Worm (Caenorhabditis elegans) whole organism, young adult: ENCODE measurements around the gene ify-1.

Experiments used
- B0035.1 ChIP-seq: sonication (generic microtip); optimal IDR thresholded peaks from 2 replicates; lab custom pipeline; 2016; ENCODE audit warnings: missing genetic modification characterization, mild to moderate bottlenecking, missing compliant biosample characterization, missing genotype, missing genetic modification reagents
- B0261.1 ChIP-seq: sonication (generic microtip); optimal IDR thresholded peaks from 2 replicates; lab custom pipeline; 2016; ENCODE audit warnings: mild to moderate bottlenecking, missing genetic modification characterization, moderate library complexity, missing compliant biosample characterization
- C17E4.6 ChIP-seq: fragments of 200-800 bp; sonication (Bioruptor generic); IDR thresholded peaks from 2 replicates; pipeline ENCODE4 v1.3.6; 2022; ENCODE audit warnings: missing genetic modification reagents, missing genetic modification characterization, missing compliant biosample characterization
- F10E7.11 ChIP-seq: sonication (generic microtip); optimal IDR thresholded peaks from 2 replicates; lab custom pipeline; 2017; ENCODE audit warnings: mild to moderate bottlenecking, missing genetic modification characterization, moderate library complexity, missing compliant biosample characterization
- F52B5.7 ChIP-seq: sonication (generic microtip); optimal IDR thresholded peaks from 2 replicates; lab custom pipeline; 2016; ENCODE audit warnings: mild to moderate bottlenecking, missing genetic modification characterization, missing compliant biosample characterization
- F57A8.1 ChIP-seq: fragments of 200-800 bp; sonication (Bioruptor generic); optimal IDR thresholded peaks from 2 replicates; lab custom pipeline; 2018; ENCODE audit warnings: mild to moderate bottlenecking, missing genetic modification characterization, moderate library complexity, missing compliant biosample characterization
- K12H6.12 ChIP-seq: fragments of 200-800 bp; sonication (Bioruptor generic); optimal IDR thresholded peaks from 2 replicates; lab custom pipeline; 2018; ENCODE audit warnings: mild to moderate bottlenecking, missing genetic modification characterization, missing compliant biosample characterization
- Y56A3A.18 ChIP-seq: fragments of 200-800 bp; sonication (Bioruptor generic); IDR thresholded peaks from 2 replicates; pipeline ENCODE4 v1.3.6; 2022; ENCODE audit warnings: missing genetic modification reagents, missing genetic modification characterization, missing compliant biosample characterization
- Y95B8A.8 ChIP-seq: fragments of 200-800 bp; sonication (Bioruptor generic); IDR thresholded peaks from 2 replicates; pipeline ENCODE4 v1.3.6; 2022; ENCODE audit warnings: missing genetic modification reagents, missing genetic modification characterization, missing compliant biosample characterization
- akir-1 ChIP-seq: fragments of 200-800 bp; sonication (Bioruptor generic); optimal IDR thresholded peaks from 2 replicates; lab custom pipeline; 2018; ENCODE audit warnings: mild to moderate bottlenecking, missing genetic modification characterization, moderate library complexity, missing compliant biosample characterization
- bed-2 ChIP-seq: fragments of 200-800 bp; sonication (Bioruptor generic); IDR thresholded peaks from 2 replicates; pipeline ENCODE4 v1.3.6; 2022; ENCODE audit warnings: missing genetic modification reagents, missing genetic modification characterization, missing compliant biosample characterization
- cebp-1 ChIP-seq, 2 experiments: fragments of 200-800 bp in 1 of 2; sonication (Bioruptor generic) in 1 of 2; sonication (generic microtip) in 1 of 2; IDR thresholded peaks in 1 of 2; optimal IDR thresholded peaks in 1 of 2; 2 replicates each; pipeline versions ENCODE4 v1.3.6 to Lab custom; 2017 to 2022; ENCODE audit warnings: missing compliant biosample characterization in 2 of 2, missing genetic modification characterization in 2 of 2, mild to moderate bottlenecking in 1 of 2, missing genetic modification reagents in 1 of 2, moderate library complexity in 1 of 2
- ceh-100 ChIP-seq: fragments of 200-800 bp; sonication (Bioruptor generic); IDR thresholded peaks from 2 replicates; pipeline ENCODE4 v1.3.6; 2022; ENCODE audit warnings: missing genetic modification reagents, missing genetic modification characterization, missing compliant biosample characterization
- ceh-27 ChIP-seq: fragments of 200-800 bp; sonication (Bioruptor generic); optimal IDR thresholded peaks from 2 replicates; lab custom pipeline; 2018; ENCODE audit warnings: mild to moderate bottlenecking, missing genetic modification characterization, moderate library complexity, missing compliant biosample characterization
- ceh-40 ChIP-seq: fragments of 200-800 bp; sonication (Bioruptor generic); IDR thresholded peaks from 2 replicates; pipeline ENCODE4 v1.3.6; 2022; ENCODE audit warnings: missing genetic modification characterization, missing compliant biosample characterization
- ceh-58 ChIP-seq: fragments of 200-800 bp; sonication (Bioruptor generic); IDR thresholded peaks from 2 replicates; pipeline ENCODE4 v1.3.6; 2022; ENCODE audit warnings: missing genetic modification characterization, missing compliant biosample characterization
- ceh-79 ChIP-seq: sonication (generic microtip); optimal IDR thresholded peaks from 2 replicates; lab custom pipeline; 2017; ENCODE audit warnings: mild to moderate bottlenecking, missing genetic modification characterization, missing compliant biosample characterization
- die-1 ChIP-seq: sonication (generic microtip); optimal IDR thresholded peaks from 2 replicates; lab custom pipeline; 2016; ENCODE audit warnings: missing genotype, mild to moderate bottlenecking, missing genetic modification characterization, missing compliant biosample characterization
- efl-1 ChIP-seq: fragments of 150-350 bp; optimal IDR thresholded peaks from 2 replicates; lab custom pipeline; 2014; ENCODE audit warnings: missing biosample characterization, missing genetic modification reagents, missing genetic modification characterization
- fkh-3 ChIP-seq: sonication (generic microtip); optimal IDR thresholded peaks from 2 replicates; lab custom pipeline; 2016; ENCODE audit warnings: mild to moderate bottlenecking, missing genetic modification characterization, missing compliant biosample characterization
- gei-17 ChIP-seq: fragments of 200-800 bp; sonication (Bioruptor generic); optimal IDR thresholded peaks from 2 replicates; lab custom pipeline; 2018; ENCODE audit warnings: mild to moderate bottlenecking, missing genetic modification characterization, missing compliant biosample characterization
- lag-1 ChIP-seq: fragments of 200-800 bp; sonication (Bioruptor generic); IDR thresholded peaks from 2 replicates; pipeline ENCODE4 v1.3.6; 2022; ENCODE audit warnings: missing genetic modification reagents, missing genetic modification characterization, missing compliant biosample characterization
- let-607 ChIP-seq, 2 experiments: fragments of 200-800 bp in 1 of 2; sonication (Bioruptor generic) in 1 of 2; sonication (generic microtip) in 1 of 2; optimal IDR thresholded peaks; 2 replicates each; lab custom pipeline; 2016 to 2018; ENCODE audit warnings: mild to moderate bottlenecking in 2 of 2, missing compliant biosample characterization in 2 of 2, missing genetic modification characterization in 2 of 2, moderate library complexity in 2 of 2, missing genotype in 1 of 2
- lin-54 ChIP-seq: fragments of 200-800 bp; sonication (Bioruptor generic); optimal IDR thresholded peaks from 2 replicates; lab custom pipeline; 2018; ENCODE audit warnings: mild to moderate bottlenecking, missing genetic modification characterization, missing compliant biosample characterization
- lsl-1 ChIP-seq: fragments of 200-800 bp; sonication (Bioruptor generic); optimal IDR thresholded peaks from 2 replicates; lab custom pipeline; 2018; ENCODE audit warnings: mild to moderate bottlenecking, missing genetic modification characterization, moderate library complexity, missing compliant biosample characterization
- lsy-27 ChIP-seq: sonication (generic microtip); optimal IDR thresholded peaks from 2 replicates; lab custom pipeline; 2017; ENCODE audit warnings: missing genetic modification characterization, mild to moderate bottlenecking, missing compliant biosample characterization, antibody characterized with exemption, missing genotype, borderline replicate concordance; ENCODE audit not compliant: insufficient read depth
- madf-10 ChIP-seq: sonication (generic microtip); optimal IDR thresholded peaks from 2 replicates; lab custom pipeline; 2016; ENCODE audit warnings: mild to moderate bottlenecking, missing genetic modification characterization, missing compliant biosample characterization
- madf-3 ChIP-seq: fragments of 200-800 bp; sonication (Bioruptor generic); IDR thresholded peaks from 2 replicates; pipeline ENCODE4 v1.3.6; 2022; ENCODE audit warnings: missing genetic modification reagents, missing genetic modification characterization, missing compliant biosample characterization
- mcd-1 ChIP-seq: fragments of 200-800 bp; sonication (Bioruptor generic); IDR thresholded peaks from 2 replicates; pipeline ENCODE4 v1.3.6; 2022; ENCODE audit warnings: missing genetic modification reagents, missing genetic modification characterization, missing compliant biosample characterization
- mel-28 ChIP-seq: sonication (generic microtip); optimal IDR thresholded peaks from 2 replicates; lab custom pipeline; 2016; ENCODE audit warnings: borderline replicate concordance, mild to moderate bottlenecking, missing genetic modification characterization, missing compliant biosample characterization
- nhr-179 ChIP-seq: sonication (generic microtip); optimal IDR thresholded peaks from 2 replicates; lab custom pipeline; 2016; ENCODE audit warnings: mild to moderate bottlenecking, missing genetic modification characterization, missing compliant biosample characterization
- nhr-80 ChIP-seq: sonication (generic microtip); optimal IDR thresholded peaks from 2 replicates; lab custom pipeline; 2016; ENCODE audit warnings: missing genetic modification characterization, missing compliant biosample characterization
- nhr-90 ChIP-seq: sonication (generic microtip); optimal IDR thresholded peaks from 2 replicates; lab custom pipeline; 2016; ENCODE audit warnings: missing genotype, mild to moderate bottlenecking, missing genetic modification characterization, missing compliant biosample characterization
- rcor-1 ChIP-seq: fragments of 200-800 bp; sonication (Bioruptor generic); IDR thresholded peaks from 2 replicates; pipeline ENCODE4 v1.3.6; 2022; ENCODE audit warnings: missing genetic modification reagents, missing genetic modification characterization, missing compliant biosample characterization
- rec-8 ChIP-seq, 2 experiments: sonication (generic microtip); optimal IDR thresholded peaks; 2 replicates each; lab custom pipeline; 2016; ENCODE audit warnings: mild to moderate bottlenecking in 2 of 2, missing genetic modification characterization in 2 of 2, missing genetic modification reagents in 2 of 2, missing genotype in 2 of 2, missing biosample characterization in 1 of 2, missing compliant biosample characterization in 1 of 2, moderate library complexity in 1 of 2
- sdz-38 ChIP-seq: sonication (generic microtip); optimal IDR thresholded peaks from 2 replicates; lab custom pipeline; 2016; ENCODE audit warnings: missing genotype, missing genetic modification characterization, missing compliant biosample characterization
- sea-2 ChIP-seq: fragments of 200-800 bp; sonication (Bioruptor generic); IDR thresholded peaks from 2 replicates; pipeline ENCODE4 v1.3.6; 2022; ENCODE audit warnings: missing genetic modification characterization, missing compliant biosample characterization
- snpc-1.1 ChIP-seq: sonication (generic microtip); optimal IDR thresholded peaks from 2 replicates; lab custom pipeline; 2017; ENCODE audit warnings: missing genetic modification characterization, mild to moderate bottlenecking, missing compliant biosample characterization, antibody characterized with exemption, moderate library complexity, missing genotype, missing genetic modification reagents; ENCODE audit not compliant: insufficient read depth
- snpc-3.4 ChIP-seq: sonication (generic microtip); optimal IDR thresholded peaks from 2 replicates; lab custom pipeline; 2017; ENCODE audit warnings: missing genetic modification characterization, mild to moderate bottlenecking, missing compliant biosample characterization, antibody characterized with exemption, moderate library complexity, missing genotype, missing genetic modification reagents
- snpc-4 ChIP-seq, 5 experiments: fragments of 150-350 bp in 1 of 5; sonication (generic microtip) in 4 of 5; optimal IDR thresholded peaks; 2 replicates each; lab custom pipeline; 2014 to 2018; ENCODE audit warnings: missing genetic modification characterization in 5 of 5, missing biosample characterization in 3 of 5, antibody characterized with exemption in 2 of 5, mild to moderate bottlenecking in 2 of 5, missing compliant biosample characterization in 2 of 5, missing genotype in 2 of 5, moderate library complexity in 2 of 5, missing genetic modification reagents in 1 of 5
- somi-1 ChIP-seq: fragments of 200-800 bp; sonication (Bioruptor generic); optimal IDR thresholded peaks from 2 replicates; lab custom pipeline; 2018; ENCODE audit warnings: mild to moderate bottlenecking, missing genetic modification characterization, missing compliant biosample characterization
- unc-62 ChIP-seq: fragments of 150-350 bp; optimal IDR thresholded peaks from 2 replicates; lab custom pipeline; 2014; ENCODE audit warnings: missing biosample characterization, missing genetic modification reagents, missing genetic modification characterization
- xnd-1 ChIP-seq: sonication (generic microtip); optimal IDR thresholded peaks from 2 replicates; lab custom pipeline; 2016; ENCODE audit warnings: missing genotype, missing genetic modification reagents, missing genetic modification characterization, missing compliant biosample characterization
- zfh-2 ChIP-seq: fragments of 200-800 bp; sonication (Bioruptor generic); conservative IDR thresholded peaks from 2 replicates; pipeline ENCODE4 v1.3.6; 2022; ENCODE audit warnings: missing genetic modification reagents, missing genetic modification characterization, missing compliant biosample characterization
- ztf-18 ChIP-seq: sonication (generic microtip); optimal IDR thresholded peaks from 2 replicates; lab custom pipeline; 2016; ENCODE audit warnings: missing genotype, mild to moderate bottlenecking, missing genetic modification characterization, missing compliant biosample characterization
- ztf-6 ChIP-seq: fragments of 200-800 bp; sonication (Bioruptor generic); IDR thresholded peaks from 2 replicates; pipeline ENCODE4 v1.3.6; 2022; ENCODE audit warnings: missing genetic modification reagents, missing genetic modification characterization, missing compliant biosample characterization

Gene ify-1

DNA sequence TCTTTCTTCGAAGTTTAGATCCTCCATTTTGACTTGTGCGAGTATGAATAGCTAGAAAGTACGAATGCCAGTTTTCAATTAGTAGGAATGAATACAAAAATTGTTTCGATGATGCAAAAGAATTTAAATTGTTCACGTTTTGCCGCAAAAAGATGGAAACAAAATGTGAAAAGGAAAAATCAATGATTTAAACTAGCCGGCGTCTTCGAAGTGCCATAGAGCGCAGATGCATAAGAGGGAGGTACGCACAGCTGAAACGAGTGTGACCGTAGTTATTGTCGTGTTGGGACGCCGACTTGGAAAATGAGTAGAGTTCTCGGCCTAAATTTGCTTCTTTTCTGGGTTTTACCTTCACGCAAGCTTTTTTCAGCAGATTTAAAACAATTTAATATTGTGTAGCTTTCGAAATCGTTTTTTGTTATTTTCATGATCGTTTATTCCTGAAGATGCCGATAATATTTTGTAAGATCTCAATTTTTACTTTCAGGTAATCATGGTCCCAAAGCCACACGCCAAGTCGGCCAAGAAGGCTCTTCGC, at the start of gene ify-1, which contains the start of gene rpl-22 (continued):
- peak; percentile 56 for TF ChIP-seq K12H6.12 (tag; lab: Kevin White, UChicago)
- peak; percentile 89 for TF ChIP-seq rcor-1
- peak; percentile 36 for TF ChIP-seq nhr-80 (tag; lab: Kevin White, UChicago)
- peak; percentile 77; the same call in 1 of the 2 replicates for TF ChIP-seq madf-3
- TF ChIP-seq ceh-100 = peak; percentile 90
- peak; percentile 80 for TF ChIP-seq efl-1 (GFP tag; lab: Kevin White, UChicago)
- peak; percentile 98 for TF ChIP-seq mcd-1 (GFP tag; lab: Robert Waterston, UW)
- no peak for TF ChIP-seq mel-28 (tag; lab: Kevin White, UChicago)
- no peak for TF ChIP-seq rec-8 (tag; optimal IDR thresholded peaks at IDR 0.05; lab: Kevin White, UChicago)
- peak; percentile 34 for TF ChIP-seq B0261.1
- TF ChIP-seq F52B5.7 = no peak
- TF ChIP-seq B0035.1 (tag; lab: Kevin White, UChicago) = no peak
- TF ChIP-seq snpc-3.4 = peak; percentile 81
- peak; percentile 95 for TF ChIP-seq lsl-1 (GFP tag; lab: Kevin White, UChicago)
- no peak for TF ChIP-seq fkh-3 (tag; lab: Kevin White, UChicago)
- TF ChIP-seq bed-2 (GFP tag; lab: Robert Waterston, UW) = no peak
- TF ChIP-seq sdz-38 (tag; lab: Kevin White, UChicago) = no peak
- TF ChIP-seq somi-1 (GFP tag; lab: Kevin White, UChicago) = no peak
- no peak for TF ChIP-seq unc-62
- TF ChIP-seq xnd-1 (tag; lab: Kevin White, UChicago) = peak; percentile 52
- TF ChIP-seq nhr-179 = no peak
- TF ChIP-seq ztf-18 (tag; lab: Kevin White, UChicago) = peak; percentile 63
- no peak for TF ChIP-seq ceh-79
- peak; percentile 81 for TF ChIP-seq snpc-1.1 (tag; lab: Kevin White, UChicago)
- TF ChIP-seq ceh-58 (GFP tag; lab: Robert Waterston, UW) = no peak
- no peak for TF ChIP-seq nhr-90 (tag; lab: Kevin White, UChicago)
- TF ChIP-seq die-1 (tag; lab: Kevin White, UChicago) = peak; percentile 7
- TF ChIP-seq lag-1 (GFP tag; lab: Robert Waterston, UW) = no peak
- TF ChIP-seq gei-17 (GFP tag; lab: Kevin White, UChicago) = no peak
- TF ChIP-seq F57A8.1 (GFP tag; lab: Kevin White, UChicago) = no peak
- no peak for TF ChIP-seq lsy-27 (tag; lab: Kevin White, UChicago)
- no peak for TF ChIP-seq C17E4.6
- TF ChIP-seq ceh-27 (GFP tag; lab: Kevin White, UChicago) = peak; percentile 92
- TF ChIP-seq zfh-2 (GFP tag; lab: Robert Waterston, UW) = no peak
- TF ChIP-seq madf-10 (tag; lab: Kevin White, UChicago) = peak; percentile 56
- peak; percentile 27 to 76 for TF ChIP-seq let-607 (tag; optimal IDR thresholded peaks at IDR 0.05; lab: Kevin White, UChicago)
- TF ChIP-seq Y56A3A.18 = peak; percentile 67; the same call in 1 of the 2 replicates
- 0 out of 2 replicates have a peak, but pooled peaks have one; percentile 54 for TF ChIP-seq Y95B8A.8 (GFP tag; lab: Robert Waterston, UW)
- no peak for TF ChIP-seq akir-1 (GFP tag; lab: Kevin White, UChicago)
- no peak for TF ChIP-seq F10E7.11 (tag; lab: Kevin White, UChicago)
- no peak for TF ChIP-seq ceh-40 (GFP tag; lab: Robert Waterston, UW)
- TF ChIP-seq cebp-1 (GFP tag; IDR thresholded peaks at IDR 0.05; lab: Robert Waterston, UW) = no peak
- peak; percentile 76 for TF ChIP-seq cebp-1 (tag; optimal IDR thresholded peaks at IDR 0.05; lab: Kevin White, UChicago)
- no peak for TF ChIP-seq ztf-6 (GFP tag; lab: Robert Waterston, UW)
- peak; percentile 92 for TF ChIP-seq lin-54
- peak; percentile 78 for TF ChIP-seq snpc-4 (GFP tag; optimal IDR thresholded peaks at IDR 0.05; lab: Kevin White, UChicago)
- TF ChIP-seq snpc-4 (tag; optimal IDR thresholded peaks at IDR 0.05; lab: Kevin White, UChicago) = peak; percentile 89 to 92 (median 90)
- no peak for TF ChIP-seq sea-2 (GFP tag; lab: Robert Waterston, UW)
